Fruit fly (Drosophila melanogaster) whole organism, adult: ENCODE measurements around the gene sisA.

Experiments used
- CG5204 ChIP-seq: fragments of 200-800 bp; sonication (Bioruptor generic); optimal IDR thresholded peaks from 2 replicates; lab custom pipeline; 2016; ENCODE audit warnings: missing biosample characterization, missing genetic modification characterization
- kay ChIP-seq: fragments of 200-800 bp; sonication (Bioruptor generic); peaks from one replicate; lab custom pipeline; 2016; ENCODE audit warnings: missing biosample characterization, missing genetic modification characterization, borderline replicate concordance

- TF ChIP-seq CG5204 (GFP tag; lab: Kevin White, UChicago) = no peak
- TF ChIP-seq kay (GFP tag; lab: Kevin White, UChicago) = no peak
Observed at dm6 chrX:11370792-11371191, 48.6 kb upstream of the sisA start.
